Worm (Caenorhabditis elegans): ENCODE data around the gene unc-104.
"Not testable (repeated sequence)": the region's sequence is repeated elsewhere in the genome, so short reads cannot be mapped to it uniquely, and the experiment has no call there.

The unc-104 gene

DNA sequence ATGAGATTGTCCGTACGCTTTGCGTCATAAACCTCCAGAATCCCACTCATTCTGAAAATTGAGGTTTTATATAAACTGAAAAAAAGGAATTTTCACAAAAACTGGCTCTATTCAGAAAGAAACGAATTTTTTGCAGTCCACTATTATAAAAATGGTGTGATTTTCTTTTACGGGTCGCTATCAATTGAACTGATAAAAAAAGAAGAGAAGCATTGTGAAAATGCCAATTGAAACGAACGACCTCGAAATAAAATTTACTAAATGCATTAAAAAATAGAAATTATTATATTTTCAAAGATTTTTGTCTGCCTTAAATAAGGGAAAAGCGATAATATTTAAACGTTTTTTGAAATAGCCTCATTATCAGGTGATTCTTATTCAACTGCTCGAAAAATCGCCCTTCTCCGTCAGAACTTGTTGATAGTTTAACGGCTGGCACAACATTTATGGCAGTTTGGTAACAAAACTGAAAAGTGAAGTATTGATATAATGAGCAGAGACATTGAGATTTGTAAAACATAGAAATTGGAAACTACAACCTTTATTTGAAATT is 22.5 kb upstream of the unc-104 start, which contains the start of gene art-1:
TSS of gene art-1 (minus strand) at position 51 of the 553 bp plus-strand sequence.
- no peak for TF ChIP-seq pha-4 (tag; optimal IDR thresholded peaks at IDR 0.05)
- TF ChIP-seq lim-6 (tag; optimal IDR thresholded peaks at IDR 0.05), result no peak
- TF ChIP-seq hlh-6 (tag; optimal IDR thresholded peaks at IDR 0.05), result no peak
- no peak for TF ChIP-seq madf-2 (tag; optimal IDR thresholded peaks at IDR 0.05)
- no peak for TF ChIP-seq dmd-4 (tag; optimal IDR thresholded peaks at IDR 0.05; ENCODE audit: borderline replicate concordance)
- no peak for TF ChIP-seq ceh-30 (tag; optimal IDR thresholded peaks at IDR 0.05)
- no peak for TF ChIP-seq nhr-232 (tag; optimal IDR thresholded peaks at IDR 0.05)

DNA sequence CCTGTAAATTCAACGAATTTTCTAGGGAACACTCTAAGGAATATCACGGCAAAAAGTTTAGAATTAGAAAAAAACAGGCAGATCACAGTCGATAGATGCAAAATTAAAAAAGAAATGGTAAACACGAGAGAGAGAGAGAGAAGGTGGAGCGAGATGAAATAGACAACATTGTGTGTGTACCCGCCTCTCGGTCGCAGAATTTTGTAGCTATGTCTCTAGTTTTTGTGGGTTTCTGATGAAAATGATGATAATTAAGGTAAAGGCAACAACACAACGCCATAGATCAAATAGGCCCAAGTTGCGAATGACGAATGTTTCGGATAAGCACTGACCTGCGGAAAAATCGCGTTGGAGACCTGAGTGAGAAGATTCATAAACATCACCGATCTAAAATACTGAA is 21.3 kb upstream of the unc-104 start, which contains the start of gene sod-1:
TSS of gene sod-1 (minus strand) at position 387 of the 400 bp plus-strand sequence.
- no peak for TF ChIP-seq ceh-34 (tag; optimal IDR thresholded peaks at IDR 0.05)
- no peak for TF ChIP-seq elt-4 (tag; optimal IDR thresholded peaks at IDR 0.05)
- TF ChIP-seq nhr-232 (tag; optimal IDR thresholded peaks at IDR 0.05), result no peak
- TF ChIP-seq ceh-19 (GFP tag; optimal IDR thresholded peaks at IDR 0.05), result no peak

DNA sequence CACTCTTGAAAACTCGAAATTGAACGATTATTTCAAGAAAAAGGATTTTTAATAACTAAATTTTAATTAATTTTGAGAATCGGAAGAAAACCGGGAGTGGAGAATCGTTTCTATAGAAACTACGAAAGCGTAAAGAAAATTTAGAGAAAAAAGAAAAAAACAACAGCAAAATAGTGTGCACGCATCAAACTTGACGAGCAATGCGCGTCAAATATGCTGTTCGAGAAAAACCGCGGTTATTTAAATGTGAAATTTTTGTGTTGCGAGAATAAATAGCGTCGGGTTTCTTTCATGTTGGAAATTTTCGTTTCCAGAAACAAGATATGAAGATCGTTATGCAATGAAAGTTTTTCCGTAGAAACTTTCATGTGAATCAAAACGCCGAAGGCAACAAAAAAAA is 20.8 kb upstream of the unc-104 start:
- TF ChIP-seq nfya-1 (tag; optimal IDR thresholded peaks at IDR 0.05) (peak; percentile 14), hlh-15 (tag; optimal IDR thresholded peaks at IDR 0.05) (no peak)

DNA sequence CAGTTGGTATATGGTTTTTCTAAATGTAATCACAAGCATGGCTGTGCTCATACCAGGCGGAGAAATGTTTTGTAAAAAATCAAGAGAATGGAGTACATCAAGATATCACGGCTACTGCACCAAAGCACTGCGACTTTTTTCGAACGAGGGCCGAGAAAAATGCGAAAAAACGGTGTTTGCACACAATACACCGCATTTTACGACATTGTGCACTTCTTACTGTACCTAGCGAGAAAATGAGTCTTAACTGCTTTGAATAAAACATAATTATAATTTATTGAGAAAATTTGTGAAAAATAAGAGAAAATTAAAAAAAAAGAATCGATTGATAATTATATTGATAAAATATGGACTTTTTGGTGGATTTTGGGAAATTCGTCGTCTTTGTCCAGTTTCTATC is 19.1 kb upstream of the unc-104 start:
- TF ChIP-seq pag-3 (tag; optimal IDR thresholded peaks at IDR 0.05; ENCODE audit: borderline replicate concordance) (no peak), pax-1 (tag; optimal IDR thresholded peaks at IDR 0.05) (no peak), hlh-8 (tag; optimal IDR thresholded peaks at IDR 0.05) (no peak), rnt-1 (tag; optimal IDR thresholded peaks at IDR 0.05) (no peak), sox-2 (GFP tag; IDR thresholded peaks at IDR 0.05) (no peak), ceh-2 (tag; optimal IDR thresholded peaks at IDR 0.05) (no peak), ceh-9 (tag; optimal IDR thresholded peaks at IDR 0.05) (no peak), pha-2 (tag; optimal IDR thresholded peaks at IDR 0.05) (no peak)

DNA sequence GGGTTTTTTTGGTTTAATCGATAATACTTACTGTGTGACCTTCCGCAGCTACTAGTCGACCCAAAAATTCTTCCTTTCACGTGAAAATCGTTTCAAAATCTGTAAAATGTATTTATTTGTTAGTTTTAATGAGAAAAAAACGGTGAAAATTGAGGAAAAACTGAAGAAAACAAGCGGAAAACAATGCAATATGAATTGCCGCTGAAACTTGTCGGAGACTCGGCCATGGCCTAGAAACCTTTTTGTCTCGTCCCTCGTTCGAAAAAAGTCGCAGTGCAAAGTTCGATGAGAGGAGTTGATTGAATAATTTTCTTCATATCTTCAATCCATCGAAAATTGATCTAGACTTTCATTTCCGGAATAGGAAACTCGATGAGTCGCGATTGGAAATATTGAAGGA is 17.1 kb upstream of the unc-104 start, which contains the start of gene C15F1.8:
TSS of gene C15F1.8 (minus strand) at position 101 of the 400 bp plus-strand sequence.
- not testable (repeated sequence) for TF ChIP-seq ceh-14, syd-9, elt-2 (tag; optimal IDR thresholded peaks at IDR 0.05)

DNA sequence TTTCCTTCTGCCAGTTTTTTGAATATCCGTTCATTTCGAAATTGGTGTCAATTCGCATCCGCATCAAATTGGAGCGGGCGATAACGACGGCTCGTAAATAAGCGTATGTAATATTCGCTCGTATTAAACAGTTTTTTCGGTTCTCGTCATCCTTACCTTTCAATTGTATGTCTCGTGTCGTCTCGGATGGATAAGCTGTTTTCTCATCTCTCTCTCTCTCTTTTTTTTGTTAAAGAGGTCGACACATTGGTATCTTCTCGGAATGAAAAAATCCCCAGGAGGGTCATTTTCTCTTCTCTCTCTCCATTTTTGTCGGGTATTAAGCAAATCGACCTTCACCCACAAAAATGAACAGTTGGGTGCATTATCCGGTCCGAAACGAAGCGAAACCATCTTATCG is 15.9 kb upstream of the unc-104 start:
- no peak for TF ChIP-seq mec-3 (tag; optimal IDR thresholded peaks at IDR 0.05; ENCODE audit: borderline replicate concordance)
- no peak for TF ChIP-seq ama-1 (optimal IDR thresholded peaks at IDR 0.05)
- no peak for TF ChIP-seq K09A11.1 (tag; optimal IDR thresholded peaks at IDR 0.05; ENCODE audit: insufficient read depth)
- no peak for TF ChIP-seq pat-9 (tag; optimal IDR thresholded peaks at IDR 0.05)
- TF ChIP-seq ceh-31 (tag; optimal IDR thresholded peaks at IDR 0.05), result no peak
- no peak for TF ChIP-seq tbx-2 (tag; optimal IDR thresholded peaks at IDR 0.05)
- no peak for TF ChIP-seq C08G9.2 (tag; optimal IDR thresholded peaks at IDR 0.05)
- TF ChIP-seq pros-1 (tag; optimal IDR thresholded peaks at IDR 0.05), result no peak

DNA sequence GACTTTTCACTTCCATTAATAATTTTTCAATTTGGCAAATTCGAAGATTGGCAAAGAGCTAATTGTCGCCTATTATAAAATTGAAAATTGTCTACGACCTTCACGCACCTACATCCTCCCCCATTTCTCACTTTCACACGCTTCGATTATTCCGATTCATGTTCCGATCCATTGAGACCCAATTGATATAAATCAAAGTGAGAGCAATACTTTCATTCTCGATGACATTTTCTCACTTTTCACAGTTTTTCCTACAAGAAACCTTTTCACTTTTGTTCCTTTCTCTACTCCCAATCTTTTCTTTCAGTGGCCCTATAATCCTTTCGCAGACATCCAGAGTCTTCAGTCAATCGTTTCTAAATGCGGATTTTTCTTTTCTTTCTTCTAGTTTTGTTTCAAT is 15.1 kb upstream of the unc-104 start, which contains the start of gene C15F1.2:
TSS of gene C15F1.2 (plus strand) at position 308 of the 400 bp plus-strand sequence.
- TF ChIP-seq elt-4 (tag; optimal IDR thresholded peaks at IDR 0.05) (no peak), elt-2 (tag; optimal IDR thresholded peaks at IDR 0.05) (no peak), odd-2 (tag; optimal IDR thresholded peaks at IDR 0.05) (no peak), ets-4 (tag; optimal IDR thresholded peaks at IDR 0.05) (no peak), tbx-7 (tag; optimal IDR thresholded peaks at IDR 0.05) (no peak), ceh-31 (tag; optimal IDR thresholded peaks at IDR 0.05) (no peak), ref-2 (tag; optimal IDR thresholded peaks at IDR 0.05) (no peak)

Data from whole organism, late embryonic.